Fruit fly (Drosophila melanogaster) ovary, adult (tissue): ENCODE measurements around the gene CG15628.

Experiments used
- CG17801 ChIP-seq: fragments of 200-800 bp; optimal IDR thresholded peaks from 2 replicates; lab custom pipeline; 2019; ENCODE audit warnings: missing biosample characterization, mild to moderate bottlenecking, missing genetic modification characterization, moderate library complexity; ENCODE audit not compliant: partially characterized antibody

Gene CG15628

DNA sequence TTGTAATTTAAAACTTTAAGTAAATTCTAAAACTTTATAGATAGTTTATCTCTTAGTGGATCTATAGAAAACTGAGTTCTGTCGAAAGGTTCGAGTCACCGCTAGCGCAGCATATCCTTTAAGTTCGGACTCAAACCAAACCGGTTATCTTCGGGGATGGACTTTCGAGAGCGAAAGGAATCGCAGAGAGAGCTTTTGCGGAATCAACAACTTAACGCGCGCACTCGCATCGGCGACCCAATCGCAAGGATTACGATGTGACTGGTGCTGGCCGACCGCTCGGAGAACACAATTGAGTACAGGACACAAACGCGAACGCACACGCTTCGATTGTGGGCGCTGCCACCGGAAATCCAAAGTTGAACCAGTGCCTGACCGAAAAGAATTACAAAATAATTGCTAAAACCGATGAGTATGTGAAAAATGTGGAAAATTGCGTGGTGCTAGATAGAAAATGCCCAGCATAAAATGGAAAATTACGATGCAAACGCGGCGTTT, 31.1 kb downstream of the CG15628 start, which contains the start of gene smog:
Gene smog, plus strand, starts transcription at position 260 of the 498 bp plus-strand sequence.
- TF ChIP-seq CG17801 (GFP tag; lab: Kevin White, UChicago), result no peak

- no peak for TF ChIP-seq CG17801 (GFP tag; lab: Kevin White, UChicago)
Measured at dm6 chr2L:4854822-4855221, 33.2 kb downstream of the CG15628 start.

- no peak for TF ChIP-seq CG17801 (GFP tag; lab: Kevin White, UChicago)
Measured at dm6 chr2L:4856118-4856517, 34.5 kb downstream of the CG15628 start.

DNA sequence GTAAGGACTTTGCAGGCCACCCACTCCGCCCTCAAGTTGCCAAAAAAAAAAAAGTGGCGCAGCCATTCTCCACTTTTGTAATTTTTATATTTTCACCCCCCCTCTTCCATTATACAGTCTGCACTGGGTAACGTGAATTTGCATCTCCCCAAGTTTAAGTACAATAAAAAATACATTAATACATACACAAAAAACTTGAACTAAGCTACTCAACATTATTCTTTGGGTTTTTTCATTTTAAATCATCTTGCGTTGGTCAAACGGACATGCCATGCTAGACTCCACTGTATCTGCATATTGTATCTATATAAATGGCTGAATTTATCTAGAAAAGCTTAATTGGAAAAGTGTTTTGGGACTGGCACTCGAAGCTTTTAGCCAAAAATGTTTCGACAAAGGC, 39.9 kb downstream of the CG15628 start:
- TF ChIP-seq CG17801 (GFP tag; lab: Kevin White, UChicago), result no peak

DNA sequence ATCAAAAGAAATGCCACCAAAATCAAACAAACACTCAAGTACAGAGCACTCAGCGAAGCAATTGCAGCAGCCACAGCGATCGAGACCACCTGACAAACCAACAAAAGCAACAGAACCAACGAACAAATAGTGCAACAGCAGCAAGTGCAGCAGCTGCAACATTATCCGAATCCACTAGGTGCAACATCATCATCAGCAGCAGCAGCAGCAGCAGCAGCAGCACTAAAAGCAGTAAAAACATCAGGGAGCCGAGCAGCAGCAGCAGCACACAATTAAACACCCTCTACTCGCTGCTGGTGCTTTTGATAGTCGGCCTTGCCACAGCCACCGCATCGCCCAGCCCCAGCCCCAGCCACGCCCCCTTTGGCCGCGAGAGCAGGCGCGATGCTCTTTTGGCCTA, 43.8 kb downstream of the CG15628 start:
- TF ChIP-seq CG17801 (GFP tag; lab: Kevin White, UChicago), result no peak

- TF ChIP-seq CG17801 (GFP tag; lab: Kevin White, UChicago), result no peak
Measured at dm6 chr2L:4868383-4868782, 46.8 kb downstream of the CG15628 start.
